Fruit fly (Drosophila melanogaster): ENCODE results near the gene hwt.

hwt gene

DNA sequence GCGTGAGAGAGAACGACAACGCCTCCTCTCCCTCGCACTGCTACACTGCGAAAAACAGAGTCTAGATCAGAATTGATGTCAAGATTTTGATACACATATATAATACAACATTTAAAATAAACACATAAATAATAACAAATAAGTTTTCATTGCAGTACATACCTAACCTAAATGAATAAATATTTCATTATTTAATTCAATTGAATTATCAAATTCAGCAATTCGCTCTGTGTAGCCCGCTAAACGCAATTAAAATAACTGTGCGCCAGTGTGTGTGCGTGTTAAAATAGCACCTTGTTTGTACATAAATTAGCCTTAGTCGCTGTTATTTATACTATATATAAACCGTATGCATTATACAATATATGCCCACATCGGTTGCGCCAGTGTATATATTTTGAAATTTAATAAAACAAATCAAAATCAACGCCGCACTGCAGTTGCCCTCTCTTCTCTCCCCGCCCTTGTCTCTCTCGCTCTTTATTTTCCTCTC lies 96.0 kb downstream of the hwt start (continued):
- TF ChIP-seq CG8765 (GFP tag; IDR thresholded peaks at IDR 0.05) (peak; percentile 58; the same call in 1 of the 2 replicates), eyg (GFP tag; optimal IDR thresholded peaks at IDR 0.05) (no peak), MESR4 (GFP tag; optimal IDR thresholded peaks at IDR 0.05) (peak; percentile 21), CG6765 (GFP tag; optimal IDR thresholded peaks at IDR 0.05) (peak; percentile 92), CG5245 (GFP tag; optimal IDR thresholded peaks at IDR 0.05) (peak; percentile 69), chinmo (GFP tag; IDR thresholded peaks at IDR 0.05; ENCODE audit: partially characterized antibody) (no peak), Dad (GFP tag; optimal IDR thresholded peaks at IDR 0.05) (peak; percentile 57), Hand (GFP tag; optimal IDR thresholded peaks at IDR 0.05) (peak; percentile 92), CG33213 (GFP tag; optimal IDR thresholded peaks at IDR 0.05) (no peak), jigr1 (GFP tag; IDR thresholded peaks at IDR 0.05) (peak; percentile 85), cad (GFP tag; optimal IDR thresholded peaks at IDR 0.05) (no peak), CG4617 (GFP tag; optimal IDR thresholded peaks at IDR 0.05; ENCODE audit: borderline replicate concordance) (peak; percentile 50), Myb (GFP tag; optimal IDR thresholded peaks at IDR 0.05) (no peak), CG32767 (GFP tag; IDR thresholded peaks at IDR 0.05) (peak; percentile 95), dati (GFP tag; IDR thresholded peaks at IDR 0.05) (peak; percentile 64; the same call in 1 of the 2 replicates), cwo (GFP tag; optimal IDR thresholded peaks at IDR 0.05) (peak; percentile 92), CG12104 (GFP tag; optimal IDR thresholded peaks at IDR 0.05) (peak; percentile 89), Sox102F (GFP tag; optimal IDR thresholded peaks at IDR 0.05) (peak; percentile 95), CG12219 (GFP tag; optimal IDR thresholded peaks at IDR 0.05) (peak; percentile 90), salm (tag; optimal IDR thresholded peaks at IDR 0.05) (peak; percentile 85), peb (GFP tag; IDR thresholded peaks at IDR 0.05) (peak; percentile 83), NK7.1 (GFP tag; optimal IDR thresholded peaks at IDR 0.05) (peak; percentile 45), org-1 (GFP tag; optimal IDR thresholded peaks at IDR 0.05) (peak; percentile 91), ewg (GFP tag; optimal IDR thresholded peaks at IDR 0.05) (peak; percentile 84), nom (GFP tag; optimal IDR thresholded peaks at IDR 0.05) (peak; percentile 58), Drgx (GFP tag; IDR thresholded peaks at IDR 0.05) (peak; percentile 97), CG5953 (GFP tag; IDR thresholded peaks at IDR 0.05) (peak; percentile 60; the same call in 1 of the 2 replicates), az2 (GFP tag; optimal IDR thresholded peaks at IDR 0.05) (peak; percentile 92), crol (GFP tag; IDR thresholded peaks at IDR 0.05) (peak; percentile 61), sqz (GFP tag; optimal IDR thresholded peaks at IDR 0.05) (peak; percentile 84), amos (GFP tag; IDR thresholded peaks at IDR 0.05; ENCODE audit: partially characterized antibody) (no peak), aop (GFP tag; IDR thresholded peaks at IDR 0.05) (no peak), lola (GFP tag; optimal IDR thresholded peaks at IDR 0.05) (peak in 1 of 3 experiments; percentile 83), CG3163 (GFP tag; optimal IDR thresholded peaks at IDR 0.05) (no peak), hb (GFP tag; IDR thresholded peaks at IDR 0.05; ENCODE audit: partially characterized antibody) (no peak), ATbp (GFP tag; optimal IDR thresholded peaks at IDR 0.05) (peak; percentile 90), stwl (tag; optimal IDR thresholded peaks at IDR 0.05) (peak; percentile 4), br (optimal IDR thresholded peaks at IDR 0.05) (no peak), CG7745 (tag; optimal IDR thresholded peaks at IDR 0.05) (no peak), ac (GFP tag; optimal IDR thresholded peaks at IDR 0.05) (peak; percentile 55), CG3838 (GFP tag; optimal IDR thresholded peaks at IDR 0.05) (peak; percentile 59), Hey (tag; optimal IDR thresholded peaks at IDR 0.05) (peak; percentile 64), oc (tag; optimal IDR thresholded peaks at IDR 0.05) (peak; percentile 91), CG10321 (GFP tag; IDR thresholded peaks at IDR 0.05) (peak; percentile 80), Asciz (GFP tag; optimal IDR thresholded peaks at IDR 0.05) (peak; percentile 88), Meics (GFP tag; optimal IDR thresholded peaks at IDR 0.05) (peak; percentile 96), btn (GFP tag; optimal IDR thresholded peaks at IDR 0.05) (no peak), Stat92E (GFP tag; optimal IDR thresholded peaks at IDR 0.05) (no peak), zfh1 (GFP tag; IDR thresholded peaks at IDR 0.05) (peak; percentile 94), Hr3 (GFP tag; optimal IDR thresholded peaks at IDR 0.05) (peak; percentile 88)
